Worm (Caenorhabditis elegans) whole organism, young adult: ENCODE results near the gene gsp-1.

Experiments used
- B0019.2 ChIP-seq: fragments of 200-800 bp; sonication (Bioruptor generic); conservative IDR thresholded peaks from 2 replicates; pipeline ENCODE4 v1.3.6; 2022; ENCODE audit warnings: missing genetic modification reagents, missing genetic modification characterization, missing compliant biosample characterization
- B0336.3 ChIP-seq: fragments of 200-800 bp; sonication (Bioruptor generic); IDR thresholded peaks from 2 replicates; pipeline ENCODE4 v1.3.6; 2022; ENCODE audit warnings: missing genetic modification characterization, missing compliant biosample characterization
- C06A6.2 ChIP-seq: fragments of 200-800 bp; sonication (Bioruptor generic); conservative IDR thresholded peaks from 2 replicates; pipeline ENCODE4 v1.3.6; 2022; ENCODE audit warnings: missing genetic modification characterization, missing compliant biosample characterization
- F52B5.7 ChIP-seq: sonication (generic microtip); optimal IDR thresholded peaks from 2 replicates; lab custom pipeline; 2016; ENCODE audit warnings: mild to moderate bottlenecking, missing genetic modification characterization, missing compliant biosample characterization
- F57A8.1 ChIP-seq: fragments of 200-800 bp; sonication (Bioruptor generic); optimal IDR thresholded peaks from 2 replicates; lab custom pipeline; 2018; ENCODE audit warnings: mild to moderate bottlenecking, missing genetic modification characterization, moderate library complexity, missing compliant biosample characterization
- K11D2.4 ChIP-seq: fragments of 200-800 bp; sonication (Bioruptor generic); IDR thresholded peaks from 2 replicates; pipeline ENCODE4 v1.3.6; 2022; ENCODE audit warnings: missing genetic modification reagents, missing genetic modification characterization, missing compliant biosample characterization
- K12H6.12 ChIP-seq: fragments of 200-800 bp; sonication (Bioruptor generic); optimal IDR thresholded peaks from 2 replicates; lab custom pipeline; 2018; ENCODE audit warnings: mild to moderate bottlenecking, missing genetic modification characterization, missing compliant biosample characterization
- Y56A3A.18 ChIP-seq: fragments of 200-800 bp; sonication (Bioruptor generic); IDR thresholded peaks from 2 replicates; pipeline ENCODE4 v1.3.6; 2022; ENCODE audit warnings: missing genetic modification reagents, missing genetic modification characterization, missing compliant biosample characterization
- Y67H2A.10 ChIP-seq: fragments of 200-800 bp; sonication (Bioruptor generic); conservative IDR thresholded peaks from 2 replicates; pipeline ENCODE4 v1.3.6; 2022; ENCODE audit warnings: missing genetic modification reagents, missing genetic modification characterization, missing compliant biosample characterization
- atf-7 ChIP-seq: sonication (generic microtip); optimal IDR thresholded peaks from 2 replicates; lab custom pipeline; 2017; ENCODE audit warnings: mild to moderate bottlenecking, missing genetic modification characterization, missing compliant biosample characterization
- attf-6 ChIP-seq: fragments of 200-800 bp; sonication (Bioruptor generic); IDR thresholded peaks from 2 replicates; pipeline ENCODE4 v1.3.6; 2022; ENCODE audit warnings: missing genetic modification reagents, missing genetic modification characterization, missing compliant biosample characterization
- bed-2 ChIP-seq: fragments of 200-800 bp; sonication (Bioruptor generic); IDR thresholded peaks from 2 replicates; pipeline ENCODE4 v1.3.6; 2022; ENCODE audit warnings: missing genetic modification reagents, missing genetic modification characterization, missing compliant biosample characterization
- cebp-1 ChIP-seq, 2 experiments: fragments of 200-800 bp in 1 of 2; sonication (Bioruptor generic) in 1 of 2; sonication (generic microtip) in 1 of 2; IDR thresholded peaks in 1 of 2; optimal IDR thresholded peaks in 1 of 2; 2 replicates each; pipeline versions ENCODE4 v1.3.6 to Lab custom; 2017 to 2022; ENCODE audit warnings: missing compliant biosample characterization in 2 of 2, missing genetic modification characterization in 2 of 2, mild to moderate bottlenecking in 1 of 2, missing genetic modification reagents in 1 of 2, moderate library complexity in 1 of 2
- ceh-27 ChIP-seq: fragments of 200-800 bp; sonication (Bioruptor generic); optimal IDR thresholded peaks from 2 replicates; lab custom pipeline; 2018; ENCODE audit warnings: mild to moderate bottlenecking, missing genetic modification characterization, moderate library complexity, missing compliant biosample characterization
- gei-17 ChIP-seq: fragments of 200-800 bp; sonication (Bioruptor generic); optimal IDR thresholded peaks from 2 replicates; lab custom pipeline; 2018; ENCODE audit warnings: mild to moderate bottlenecking, missing genetic modification characterization, missing compliant biosample characterization
- him-1 ChIP-seq: sonication (generic microtip); optimal IDR thresholded peaks from 2 replicates; lab custom pipeline; 2016; ENCODE audit warnings: missing genotype, missing genetic modification reagents, missing genetic modification characterization, missing compliant biosample characterization
- hlh-12 ChIP-seq: sonication (generic microtip); optimal IDR thresholded peaks from 2 replicates; lab custom pipeline; 2016; ENCODE audit warnings: missing genetic modification characterization, missing compliant biosample characterization
- hsf-1 ChIP-seq: fragments of 200-800 bp; sonication (Bioruptor generic); IDR thresholded peaks from 2 replicates; pipeline ENCODE4 v1.3.6; 2022; ENCODE audit warnings: missing genetic modification reagents, missing genetic modification characterization, missing compliant biosample characterization
- lin-35 ChIP-seq, 3 experiments: fragments of 150-350 bp in 2 of 3; sonication (generic microtip) in 1 of 3; optimal IDR thresholded peaks; 2 replicates each; lab custom pipeline; 2014 to 2018; ENCODE audit warnings: missing biosample characterization in 3 of 3, missing genetic modification characterization in 3 of 3, missing genetic modification reagents in 3 of 3
- lsl-1 ChIP-seq: fragments of 200-800 bp; sonication (Bioruptor generic); optimal IDR thresholded peaks from 2 replicates; lab custom pipeline; 2018; ENCODE audit warnings: mild to moderate bottlenecking, missing genetic modification characterization, moderate library complexity, missing compliant biosample characterization
- madf-10 ChIP-seq: sonication (generic microtip); optimal IDR thresholded peaks from 2 replicates; lab custom pipeline; 2016; ENCODE audit warnings: mild to moderate bottlenecking, missing genetic modification characterization, missing compliant biosample characterization
- madf-3 ChIP-seq: fragments of 200-800 bp; sonication (Bioruptor generic); IDR thresholded peaks from 2 replicates; pipeline ENCODE4 v1.3.6; 2022; ENCODE audit warnings: missing genetic modification reagents, missing genetic modification characterization, missing compliant biosample characterization
- mel-28 ChIP-seq: sonication (generic microtip); optimal IDR thresholded peaks from 2 replicates; lab custom pipeline; 2016; ENCODE audit warnings: borderline replicate concordance, mild to moderate bottlenecking, missing genetic modification characterization, missing compliant biosample characterization
- mes-4 ChIP-seq: sonication (generic microtip); optimal IDR thresholded peaks from 2 replicates; lab custom pipeline; 2016; ENCODE audit warnings: missing genotype, missing genetic modification characterization, missing compliant biosample characterization
- nhr-27 ChIP-seq: fragments of 200-800 bp; sonication (Bioruptor generic); optimal IDR thresholded peaks from 2 replicates; lab custom pipeline; 2018; ENCODE audit warnings: mild to moderate bottlenecking, missing genetic modification characterization, moderate library complexity, missing compliant biosample characterization
- rpc-1 ChIP-seq, 2 experiments: fragments of 150-350 bp in 1 of 2; sonication (generic microtip) in 1 of 2; optimal IDR thresholded peaks; 2 replicates each; lab custom pipeline; 2014 to 2018; ENCODE audit warnings: missing biosample characterization in 1 of 2, missing genetic modification characterization in 1 of 2, missing genetic modification reagents in 1 of 2, missing genotype in 1 of 2
- snpc-1.1 ChIP-seq: sonication (generic microtip); optimal IDR thresholded peaks from 2 replicates; lab custom pipeline; 2017; ENCODE audit warnings: missing genetic modification characterization, mild to moderate bottlenecking, missing compliant biosample characterization, antibody characterized with exemption, moderate library complexity, missing genotype, missing genetic modification reagents; ENCODE audit not compliant: insufficient read depth
- sptf-2 ChIP-seq: fragments of 200-800 bp; sonication (Bioruptor generic); optimal IDR thresholded peaks from 2 replicates; lab custom pipeline; 2018; ENCODE audit warnings: mild to moderate bottlenecking, missing genetic modification characterization, missing compliant biosample characterization
- tlf-1 ChIP-seq: fragments of 200-800 bp; sonication (Bioruptor generic); optimal IDR thresholded peaks from 2 replicates; lab custom pipeline; 2018; ENCODE audit warnings: mild to moderate bottlenecking, missing genetic modification characterization, missing compliant biosample characterization
- unc-130 ChIP-seq: sonication (generic microtip); optimal IDR thresholded peaks from 2 replicates; lab custom pipeline; 2016; ENCODE audit warnings: missing genetic modification reagents, missing genetic modification characterization, missing compliant biosample characterization
- zfh-2 ChIP-seq: fragments of 200-800 bp; sonication (Bioruptor generic); conservative IDR thresholded peaks from 2 replicates; pipeline ENCODE4 v1.3.6; 2022; ENCODE audit warnings: missing genetic modification reagents, missing genetic modification characterization, missing compliant biosample characterization
- zim-3 ChIP-seq: sonication (generic microtip); optimal IDR thresholded peaks from 2 replicates; lab custom pipeline; 2017; ENCODE audit warnings: mild to moderate bottlenecking, missing genetic modification characterization, moderate library complexity, missing compliant biosample characterization
- ztf-28 ChIP-seq: fragments of 200-800 bp; sonication (Bioruptor generic); IDR thresholded peaks from 2 replicates; pipeline ENCODE4 v1.3.6; 2022; ENCODE audit warnings: missing genetic modification reagents, missing genetic modification characterization, missing compliant biosample characterization
- ztf-3 ChIP-seq: fragments of 200-800 bp; sonication (Bioruptor generic); optimal IDR thresholded peaks from 2 replicates; lab custom pipeline; 2018; ENCODE audit warnings: mild to moderate bottlenecking, missing genetic modification characterization, missing compliant biosample characterization

gsp-1 gene

DNA sequence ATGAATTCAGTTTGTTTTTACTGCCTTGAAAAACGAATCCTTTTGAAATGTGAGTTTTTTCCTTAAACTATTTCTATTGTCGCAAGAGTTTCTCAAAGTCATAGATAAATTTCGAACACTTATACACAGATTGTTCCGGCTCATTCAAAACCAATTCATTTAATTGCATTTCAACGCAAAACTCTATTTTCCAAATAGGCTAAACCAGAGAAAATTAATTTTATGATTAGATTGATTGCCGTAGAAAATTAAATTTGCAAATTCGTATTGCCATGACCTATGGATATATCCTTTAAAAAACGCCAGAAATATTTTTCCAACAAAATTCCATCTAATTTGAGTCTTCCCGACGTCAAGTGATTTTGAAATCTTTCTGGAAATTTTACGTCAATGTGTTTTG lies 6.2 kb upstream of the gsp-1 start:
- TF ChIP-seq madf-3 (GFP tag; lab: Robert Waterston, UW) = no peak
- no peak for TF ChIP-seq tlf-1 (GFP tag; lab: Kevin White, UChicago)
- no peak for TF ChIP-seq zim-3 (tag; lab: Kevin White, UChicago)
- TF ChIP-seq bed-2 = no peak
- TF ChIP-seq him-1 (tag; lab: Kevin White, UChicago) = no peak
- TF ChIP-seq K11D2.4 (GFP tag; lab: Robert Waterston, UW) = no peak
- no peak for TF ChIP-seq ztf-28 (GFP tag; lab: Robert Waterston, UW)
- no peak for TF ChIP-seq ztf-3 (GFP tag; lab: Kevin White, UChicago)
- no peak for TF ChIP-seq B0336.3
- TF ChIP-seq mes-4 (tag; lab: Kevin White, UChicago) = no peak
- TF ChIP-seq madf-10 = no peak
- TF ChIP-seq Y56A3A.18 (GFP tag; lab: Robert Waterston, UW) = no peak
- TF ChIP-seq hsf-1 (GFP tag; lab: Robert Waterston, UW) = no peak
- TF ChIP-seq unc-130 (GFP tag; lab: Kevin White, UChicago) = no peak
- TF ChIP-seq rpc-1 (optimal IDR thresholded peaks at IDR 0.05; lab: Kevin White, UChicago) = no peak
- TF ChIP-seq rpc-1 (tag; optimal IDR thresholded peaks at IDR 0.05; lab: Kevin White, UChicago) = no peak

DNA sequence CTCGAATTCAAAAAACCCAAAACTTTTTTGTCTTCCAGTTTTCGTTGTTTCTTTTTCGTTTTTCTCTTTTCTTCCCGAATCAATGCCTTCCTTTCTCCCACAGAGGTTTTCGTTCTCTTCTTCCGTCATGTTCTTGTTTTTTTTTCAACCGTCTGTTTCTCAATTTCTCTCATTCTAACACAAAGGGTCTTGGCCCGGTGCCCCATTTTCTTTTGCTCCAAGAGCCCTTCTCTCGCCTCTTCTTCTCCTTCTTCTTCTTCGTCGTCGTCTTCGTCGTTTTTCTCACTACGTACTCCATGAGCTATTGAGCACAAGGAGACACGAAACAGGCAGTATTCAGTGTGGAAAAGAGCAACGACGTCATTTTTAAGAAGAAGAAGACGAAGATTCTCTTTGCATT lies 4.8 kb upstream of the gsp-1 start:
- TF ChIP-seq C06A6.2 (GFP tag; lab: Robert Waterston, UW) (no peak), zfh-2 (0 out of 2 replicates have a peak, but pooled peaks have one; percentile 36), K12H6.12 (tag; lab: Kevin White, UChicago) (peak; percentile 35), attf-6 (GFP tag; lab: Robert Waterston, UW) (no peak), mel-28 (no peak), ceh-27 (GFP tag; lab: Kevin White, UChicago) (peak; percentile 8), madf-3 (GFP tag; lab: Robert Waterston, UW) (no peak), sptf-2 (GFP tag; lab: Kevin White, UChicago) (no peak)

DNA sequence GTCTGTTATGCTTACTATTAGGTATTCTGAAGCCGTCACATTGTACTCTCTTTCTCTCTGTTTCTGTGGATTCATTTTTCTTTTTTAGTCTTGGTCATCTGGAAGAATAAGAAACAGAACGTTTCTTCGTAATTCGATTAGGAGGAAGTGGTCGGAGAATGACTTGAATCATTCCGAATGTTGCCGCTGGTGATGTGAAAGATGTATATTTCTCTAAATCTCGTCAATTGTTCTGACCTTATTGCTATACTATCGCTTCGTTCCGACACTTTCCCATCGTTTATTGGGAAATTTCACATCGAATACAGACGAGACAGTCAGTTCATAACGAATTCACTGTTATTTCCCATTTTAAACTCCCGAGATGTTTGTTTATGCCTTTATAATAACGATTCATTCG lies 3.1 kb upstream of the gsp-1 start:
- TF ChIP-seq snpc-1.1 (tag; lab: Kevin White, UChicago) = no peak
- TF ChIP-seq B0019.2 (GFP tag; lab: Robert Waterston, UW) = no peak
- TF ChIP-seq nhr-27 (tag; lab: Kevin White, UChicago) = no peak
- TF ChIP-seq lin-35 (GFP tag; optimal IDR thresholded peaks at IDR 0.05; lab: Kevin White, UChicago) = no peak
- TF ChIP-seq hlh-12 (tag; lab: Kevin White, UChicago) = no peak
- TF ChIP-seq bed-2 = no peak
- TF ChIP-seq F52B5.7 (tag; lab: Kevin White, UChicago) = no peak
- no peak for TF ChIP-seq F57A8.1 (GFP tag; lab: Kevin White, UChicago)
- no peak for TF ChIP-seq atf-7 (tag; lab: Kevin White, UChicago)
- TF ChIP-seq Y67H2A.10 (GFP tag; lab: Robert Waterston, UW) = no peak

DNA sequence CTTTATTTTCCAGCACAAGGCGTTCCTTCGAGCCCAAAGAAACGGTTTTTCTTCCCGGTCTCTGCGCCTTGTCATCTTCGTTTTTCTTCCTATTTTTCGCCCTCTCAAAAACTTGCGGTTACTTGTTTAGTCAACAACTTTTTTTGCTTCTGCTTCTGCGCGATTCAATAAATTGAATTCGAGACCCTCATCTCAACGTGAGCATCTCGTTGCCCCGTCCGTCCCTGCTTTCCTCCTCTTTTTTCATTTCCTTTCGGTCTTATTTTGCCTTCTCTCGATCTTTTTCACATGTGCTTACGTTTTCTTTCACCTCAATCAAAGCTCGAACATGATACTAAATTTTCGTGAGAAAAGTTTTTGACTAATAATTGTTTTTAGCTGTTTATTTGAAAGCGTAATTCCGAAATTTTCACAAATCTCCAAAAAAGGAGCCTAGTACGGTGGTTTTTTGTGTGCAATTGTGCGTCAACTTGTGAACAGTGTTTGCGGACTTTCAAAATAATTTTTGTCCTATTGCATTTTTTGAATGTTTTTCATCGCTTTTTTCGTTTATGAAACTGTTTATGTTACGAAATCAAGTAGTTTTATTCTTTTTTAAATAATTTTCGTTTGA lies 2.1 kb upstream of the gsp-1 start:
- TF ChIP-seq cebp-1 (GFP tag; IDR thresholded peaks at IDR 0.05; lab: Robert Waterston, UW) (no peak), cebp-1 (tag; optimal IDR thresholded peaks at IDR 0.05; lab: Kevin White, UChicago) (peak; percentile 11), lsl-1 (GFP tag; lab: Kevin White, UChicago) (peak; percentile 51), gei-17 (GFP tag; lab: Kevin White, UChicago) (no peak)
